Worm (Caenorhabditis elegans): ENCODE measurements around the gene fbxc-23.

The fbxc-23 gene

ce11 chrII:13574395-13574794 lies 22.0 kb downstream of the fbxc-23 start:
- TF ChIP-seq lsy-2 (tag; optimal IDR thresholded peaks at IDR 0.05) (no peak), C34F6.9 (tag; optimal IDR thresholded peaks at IDR 0.05) (no peak), lin-13 (GFP tag; optimal IDR thresholded peaks at IDR 0.05) (no peak), lin-39 (tag; optimal IDR thresholded peaks at IDR 0.05) (no peak), ztf-4 (tag; optimal IDR thresholded peaks at IDR 0.05) (no peak), nhr-6 (tag; optimal IDR thresholded peaks at IDR 0.05) (no peak), Y55F3AM.14 (GFP tag; optimal IDR thresholded peaks at IDR 0.05) (no peak), ceh-82 (tag; optimal IDR thresholded peaks at IDR 0.05) (no peak), nhr-23 (tag; optimal IDR thresholded peaks at IDR 0.05) (no peak), nhr-25 (tag; optimal IDR thresholded peaks at IDR 0.05) (no peak), ama-1 (optimal IDR thresholded peaks at IDR 0.05) (no peak), R02D3.7 (tag; optimal IDR thresholded peaks at IDR 0.05) (no peak), fos-1 (tag; optimal IDR thresholded peaks at IDR 0.05) (no peak), ceh-16 (tag; optimal IDR thresholded peaks at IDR 0.05) (no peak), lin-11 (tag; optimal IDR thresholded peaks at IDR 0.05) (no peak), elt-3 (tag; optimal IDR thresholded peaks at IDR 0.05) (no peak), blmp-1 (tag; optimal IDR thresholded peaks at IDR 0.05; ENCODE audit: insufficient read depth) (no peak)

ce11 chrII:13567871-13568270 lies 28.5 kb downstream of the fbxc-23 start, which contains the start of gene Y48E1B.3:
Y48E1B.3 (minus strand) TSS chrII:13567971.
- TF ChIP-seq unc-39 (tag; optimal IDR thresholded peaks at IDR 0.05): no peak
- no peak for TF ChIP-seq F13H6.1 (tag; optimal IDR thresholded peaks at IDR 0.05)
- TF ChIP-seq lin-13 (GFP tag; optimal IDR thresholded peaks at IDR 0.05): no peak
- TF ChIP-seq nhr-129 (tag; optimal IDR thresholded peaks at IDR 0.05): no peak

- TF ChIP-seq aly-2 (tag; optimal IDR thresholded peaks at IDR 0.05) (no peak), nhr-12 (tag; optimal IDR thresholded peaks at IDR 0.05) (no peak), ama-1 (optimal IDR thresholded peaks at IDR 0.05) (no peak), dmd-4 (tag; optimal IDR thresholded peaks at IDR 0.05) (no peak), lin-13 (GFP tag; optimal IDR thresholded peaks at IDR 0.05) (no peak), gmeb-1 (tag; optimal IDR thresholded peaks at IDR 0.05) (no peak), unc-55 (GFP tag; optimal IDR thresholded peaks at IDR 0.05) (no peak), nhr-10 (tag; optimal IDR thresholded peaks at IDR 0.05) (no peak), lin-11 (tag; optimal IDR thresholded peaks at IDR 0.05) (no peak), fos-1 (tag; optimal IDR thresholded peaks at IDR 0.05) (no peak), nhr-11 (tag; optimal IDR thresholded peaks at IDR 0.05) (no peak), mab-5 (tag; optimal IDR thresholded peaks at IDR 0.05) (no peak), peb-1 (tag; optimal IDR thresholded peaks at IDR 0.05) (no peak), crh-2 (tag; optimal IDR thresholded peaks at IDR 0.05) (no peak)
Measured at ce11 chrII:13560553-13560952, 35.8 kb downstream of the fbxc-23 start.

ce11 chrII:13547545-13547944 lies 48.8 kb downstream of the fbxc-23 start, which contains the start of gene ddl-2:
ddl-2 (minus strand) TSS chrII:13547645.
- TF ChIP-seq nhr-129 (tag; optimal IDR thresholded peaks at IDR 0.05) (no peak), peb-1 (tag; optimal IDR thresholded peaks at IDR 0.05) (no peak), Y55F3AM.14 (GFP tag; optimal IDR thresholded peaks at IDR 0.05) (no peak), blmp-1 (tag; optimal IDR thresholded peaks at IDR 0.05; ENCODE audit: insufficient read depth) (no peak), nhr-25 (tag; optimal IDR thresholded peaks at IDR 0.05) (no peak), lsy-2 (tag; optimal IDR thresholded peaks at IDR 0.05) (no peak), ceh-16 (tag; optimal IDR thresholded peaks at IDR 0.05) (no peak)

Measured in whole organism, L2 larva.